Worm (Caenorhabditis elegans) whole organism, L3 larva: ENCODE measurements around the gene F14F7.5.

Experiments used
- R02D3.7 ChIP-seq: fragments of 150-350 bp; optimal IDR thresholded peaks from 2 replicates; lab custom pipeline; 2014; ENCODE audit warnings: missing biosample characterization, missing genetic modification characterization
- ZK546.5 ChIP-seq: sonication (generic microtip); optimal IDR thresholded peaks from 2 replicates; lab custom pipeline; 2017; ENCODE audit warnings: missing biosample characterization, missing genetic modification characterization
- aly-2 ChIP-seq: fragments of 150-350 bp; optimal IDR thresholded peaks from 2 replicates; lab custom pipeline; 2014; ENCODE audit warnings: missing biosample characterization, missing genetic modification characterization
- ama-1 ChIP-seq: fragments of 150-350 bp; optimal IDR thresholded peaks from 2 replicates; lab custom pipeline; 2018
- ceh-16 ChIP-seq: sonication (generic microtip); optimal IDR thresholded peaks from 2 replicates; lab custom pipeline; 2017; ENCODE audit warnings: missing biosample characterization, missing genetic modification characterization
- ceh-28 ChIP-seq: fragments of 150-350 bp; optimal IDR thresholded peaks from 2 replicates; lab custom pipeline; 2014; ENCODE audit warnings: missing biosample characterization, missing genetic modification reagents, missing genetic modification characterization
- ceh-82 ChIP-seq: fragments of 150-350 bp; optimal IDR thresholded peaks from 2 replicates; lab custom pipeline; 2014; ENCODE audit warnings: missing biosample characterization, missing genetic modification characterization
- ceh-9 ChIP-seq: sonication (generic microtip); optimal IDR thresholded peaks from 2 replicates; lab custom pipeline; 2018; ENCODE audit warnings: missing biosample characterization, missing genetic modification characterization
- daf-12 ChIP-seq: fragments of 150-350 bp; optimal IDR thresholded peaks from 2 replicates; lab custom pipeline; 2014; ENCODE audit warnings: missing biosample characterization, missing genetic modification reagents, missing genetic modification characterization
- egl-27 ChIP-seq: sonication (generic microtip); optimal IDR thresholded peaks from 4 replicates; lab custom pipeline; 2017; ENCODE audit warnings: missing biosample characterization, missing genetic modification reagents, missing genetic modification characterization
- egl-5 ChIP-seq: fragments of 150-350 bp; optimal IDR thresholded peaks from 2 replicates; lab custom pipeline; 2017; ENCODE audit warnings: missing biosample characterization, missing genetic modification reagents, missing genetic modification characterization, inconsistent platforms
- elt-1 ChIP-seq: fragments of 150-350 bp; optimal IDR thresholded peaks from 2 replicates; lab custom pipeline; 2014; ENCODE audit warnings: missing biosample characterization, missing genetic modification characterization
- elt-2 ChIP-seq: sonication (generic microtip); optimal IDR thresholded peaks from 2 replicates; lab custom pipeline; 2016; ENCODE audit warnings: missing genetic modification reagents, mild to moderate bottlenecking, missing genetic modification characterization, missing compliant biosample characterization
- elt-3 ChIP-seq, 3 experiments: fragments of 150-350 bp in 1 of 3; sonication (generic microtip) in 2 of 3; optimal IDR thresholded peaks; 2 replicates in 2 of 3; 4 replicates in 1 of 3; lab custom pipeline; 2014 to 2017; ENCODE audit warnings: missing biosample characterization in 3 of 3, missing genetic modification characterization in 3 of 3
- eor-1 ChIP-seq, 2 experiments: fragments of 150-350 bp; optimal IDR thresholded peaks; 2 replicates each; lab custom pipeline; 2014 to 2018; ENCODE audit warnings: missing biosample characterization in 2 of 2, missing genetic modification characterization in 2 of 2
- fkh-10 ChIP-seq: sonication (generic microtip); optimal IDR thresholded peaks from 2 replicates; lab custom pipeline; 2017; ENCODE audit warnings: missing biosample characterization, missing genetic modification reagents, missing genetic modification characterization
- fkh-2 ChIP-seq: fragments of 150-350 bp; optimal IDR thresholded peaks from 2 replicates; lab custom pipeline; 2014; ENCODE audit warnings: missing biosample characterization, missing genetic modification reagents, missing genetic modification characterization
- fos-1 ChIP-seq: fragments of 150-350 bp; optimal IDR thresholded peaks from 2 replicates; lab custom pipeline; 2014; ENCODE audit warnings: missing biosample characterization, missing genetic modification characterization
- hmg-11 ChIP-seq: sonication (generic microtip); optimal IDR thresholded peaks from 2 replicates; lab custom pipeline; 2016; ENCODE audit warnings: missing genetic modification characterization, missing compliant biosample characterization
- jun-1 ChIP-seq: fragments of 150-350 bp; optimal IDR thresholded peaks from 2 replicates; lab custom pipeline; 2014; ENCODE audit warnings: missing biosample characterization, missing genetic modification reagents, missing genetic modification characterization
- lin-15B ChIP-seq: fragments of 150-350 bp; optimal IDR thresholded peaks from 2 replicates; lab custom pipeline; 2014; ENCODE audit warnings: missing biosample characterization, missing genetic modification characterization
- lin-39 ChIP-seq: fragments of 150-350 bp; optimal IDR thresholded peaks from 2 replicates; lab custom pipeline; 2018; ENCODE audit warnings: missing biosample characterization, missing genetic modification reagents, missing genetic modification characterization
- lsy-12 ChIP-seq: sonication (generic microtip); optimal IDR thresholded peaks from 2 replicates; lab custom pipeline; 2016; ENCODE audit warnings: mild to moderate bottlenecking, missing genetic modification characterization, missing compliant biosample characterization
- mdl-1 ChIP-seq: fragments of 150-350 bp; optimal IDR thresholded peaks from 2 replicates; lab custom pipeline; 2014; ENCODE audit warnings: missing biosample characterization, missing genetic modification characterization
- mml-1 ChIP-seq: fragments of 150-350 bp; sonication (generic microtip); optimal IDR thresholded peaks from 3 replicates; lab custom pipeline; 2014; ENCODE audit warnings: missing biosample characterization, missing genetic modification characterization
- nfya-1 ChIP-seq: sonication (generic microtip); optimal IDR thresholded peaks from 2 replicates; lab custom pipeline; 2017; ENCODE audit warnings: missing genetic modification characterization, mild to moderate bottlenecking, missing compliant biosample characterization, antibody characterized with exemption, moderate library complexity; ENCODE audit not compliant: insufficient read depth
- nhr-11 ChIP-seq: fragments of 150-350 bp; optimal IDR thresholded peaks from 2 replicates; lab custom pipeline; 2014; ENCODE audit warnings: missing biosample characterization, missing genetic modification characterization
- nhr-12 ChIP-seq: fragments of 150-350 bp; optimal IDR thresholded peaks from 2 replicates; lab custom pipeline; 2014; ENCODE audit warnings: missing biosample characterization, missing genetic modification characterization
- nhr-23 ChIP-seq: fragments of 150-350 bp; optimal IDR thresholded peaks from 2 replicates; lab custom pipeline; 2014; ENCODE audit warnings: missing biosample characterization, missing genetic modification reagents, missing genetic modification characterization
- nhr-237 ChIP-seq: fragments of 150-350 bp; optimal IDR thresholded peaks from 2 replicates; lab custom pipeline; 2014; ENCODE audit warnings: missing biosample characterization, missing genetic modification characterization
- nhr-25 ChIP-seq: sonication (generic microtip); optimal IDR thresholded peaks from 2 replicates; lab custom pipeline; 2017; ENCODE audit warnings: missing biosample characterization, missing genetic modification characterization
- nhr-28 ChIP-seq: fragments of 150-350 bp; optimal IDR thresholded peaks from 2 replicates; lab custom pipeline; 2014; ENCODE audit warnings: missing biosample characterization, missing genetic modification characterization
- nhr-43 ChIP-seq: sonication (generic microtip); optimal IDR thresholded peaks from 2 replicates; lab custom pipeline; 2016; ENCODE audit warnings: mild to moderate bottlenecking, missing genetic modification characterization, missing compliant biosample characterization; ENCODE audit not compliant: poor library complexity, severe bottlenecking
- nhr-67 ChIP-seq: fragments of 150-350 bp; optimal IDR thresholded peaks from 2 replicates; lab custom pipeline; 2014; ENCODE audit warnings: missing biosample characterization, missing genetic modification characterization
- nhr-76 ChIP-seq: fragments of 150-350 bp; sonication (generic microtip); optimal IDR thresholded peaks from 5 replicates; lab custom pipeline; 2014; ENCODE audit warnings: missing biosample characterization, missing genetic modification characterization
- nhr-77 ChIP-seq: fragments of 150-350 bp; optimal IDR thresholded peaks from 2 replicates; lab custom pipeline; 2014; ENCODE audit warnings: missing biosample characterization, missing genetic modification characterization
- pha-4 ChIP-seq: fragments of 150-350 bp; optimal IDR thresholded peaks from 2 replicates; lab custom pipeline; 2014; ENCODE audit warnings: missing biosample characterization, missing genetic modification reagents, missing genetic modification characterization
- pqm-1 ChIP-seq: fragments of 150-350 bp; optimal IDR thresholded peaks from 2 replicates; lab custom pipeline; 2017; ENCODE audit warnings: missing biosample characterization, missing genetic modification characterization, inconsistent platforms
- sea-2 ChIP-seq: fragments of 150-350 bp; sonication (generic microtip); optimal IDR thresholded peaks from 4 replicates; lab custom pipeline; 2014; ENCODE audit warnings: missing biosample characterization, missing genetic modification reagents, missing genetic modification characterization
- skn-1 ChIP-seq: fragments of 150-350 bp; optimal IDR thresholded peaks from 2 replicates; lab custom pipeline; 2014; ENCODE audit warnings: missing biosample characterization, missing genetic modification characterization
- snpc-4 ChIP-seq: fragments of 150-350 bp; optimal IDR thresholded peaks from 2 replicates; lab custom pipeline; 2014; ENCODE audit warnings: missing biosample characterization, missing genetic modification characterization
- tbx-2 ChIP-seq: sonication (generic microtip); optimal IDR thresholded peaks from 2 replicates; lab custom pipeline; 2016; ENCODE audit warnings: mild to moderate bottlenecking, missing genetic modification characterization, missing compliant biosample characterization
- unc-39 ChIP-seq: sonication (generic microtip); optimal IDR thresholded peaks from 4 replicates; lab custom pipeline; 2017; ENCODE audit warnings: missing biosample characterization, missing genetic modification characterization
- unc-62 ChIP-seq: fragments of 150-350 bp; sonication (generic microtip); optimal IDR thresholded peaks from 4 replicates; lab custom pipeline; 2014; ENCODE audit warnings: missing biosample characterization, missing genetic modification reagents, missing genetic modification characterization
- zag-1 ChIP-seq: fragments of 150-350 bp; optimal IDR thresholded peaks from 2 replicates; lab custom pipeline; 2014; ENCODE audit warnings: missing biosample characterization, missing genetic modification characterization
- ztf-11 ChIP-seq: fragments of 150-350 bp; optimal IDR thresholded peaks from 2 replicates; lab custom pipeline; 2014; ENCODE audit warnings: missing biosample characterization, missing genetic modification characterization
- ztf-4 ChIP-seq: fragments of 150-350 bp; optimal IDR thresholded peaks from 2 replicates; lab custom pipeline; 2014; ENCODE audit warnings: missing biosample characterization, missing genetic modification characterization

Gene F14F7.5

DNA sequence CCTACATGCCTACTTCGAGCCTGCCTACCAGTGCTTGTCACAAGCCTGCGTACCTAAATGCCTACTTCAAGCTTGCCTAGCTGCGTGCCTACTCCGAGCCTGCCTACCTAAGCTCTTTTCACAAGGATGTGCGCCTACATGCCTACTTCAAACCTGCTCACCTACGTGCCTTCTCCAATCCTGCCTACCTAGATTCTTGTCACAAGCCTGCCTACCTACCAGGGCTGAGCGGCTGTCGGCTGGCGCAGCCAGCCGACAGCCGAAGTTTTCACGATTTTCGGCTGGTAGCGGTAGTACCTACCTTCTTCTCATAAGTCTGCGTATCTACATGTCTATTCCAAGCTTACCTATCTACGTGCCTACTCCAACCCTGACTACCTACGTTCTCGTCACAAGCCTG is 29.9 kb downstream of the F14F7.5 start:
- no peak for TF ChIP-seq lsy-12 (tag; lab: Kevin White, UChicago)
- TF ChIP-seq unc-62: no peak
- TF ChIP-seq ceh-16: no peak
- no peak for TF ChIP-seq pqm-1 (tag; lab: Kevin White, UChicago)
- no peak for TF ChIP-seq zag-1
- no peak for TF ChIP-seq hmg-11 (tag; lab: Kevin White, UChicago)
- TF ChIP-seq skn-1 (tag; lab: Kevin White, UChicago): no peak

DNA sequence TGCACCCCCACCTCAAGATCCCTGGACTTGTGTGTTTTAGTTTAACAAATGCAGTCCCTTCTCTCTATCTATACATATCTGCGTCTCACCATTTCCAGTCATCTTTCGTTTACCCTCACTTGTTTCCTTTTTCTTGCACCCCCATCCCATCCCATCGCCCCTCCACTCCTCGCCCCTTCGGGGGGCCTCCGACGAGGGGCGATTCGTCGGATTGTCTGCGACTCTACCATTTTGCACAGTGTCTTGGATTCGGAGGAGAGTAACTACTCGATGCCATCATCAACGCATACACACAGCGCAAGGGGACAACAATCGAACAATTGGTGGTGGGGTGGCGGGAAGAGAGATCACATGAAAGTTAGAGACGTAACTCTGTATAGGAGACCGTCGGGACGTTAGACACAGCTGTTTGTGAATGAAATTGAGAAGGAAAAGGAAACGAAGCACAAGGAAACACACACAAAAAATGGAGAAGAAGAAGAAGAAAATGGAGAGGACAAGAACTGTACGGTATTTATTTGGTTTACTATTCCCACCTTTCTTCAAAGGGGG is 30.7 kb downstream of the F14F7.5 start:
- TF ChIP-seq nhr-43 (tag; lab: Kevin White, UChicago) (peak; percentile 49), sea-2 (peak; percentile 6), ceh-82 (peak; percentile 55), nhr-237 (no peak), snpc-4 (tag; lab: Kevin White, UChicago) (peak; percentile 65), unc-39 (tag; lab: Kevin White, UChicago) (peak; percentile 49), mdl-1 (tag; lab: Kevin White, UChicago) (peak; percentile 61), ztf-11 (tag; lab: Kevin White, UChicago) (no peak), zag-1 (peak; percentile 38), tbx-2 (tag; lab: Kevin White, UChicago) (peak; percentile 83), ceh-9 (tag; lab: Kevin White, UChicago) (no peak), daf-12 (tag; lab: Kevin White, UChicago) (no peak), nhr-28 (tag; lab: Kevin White, UChicago) (no peak), eor-1 (tag; optimal IDR thresholded peaks at IDR 0.05; lab: Kevin White, UChicago) (peak; percentile 60 to 64), ama-1 (lab: Kevin White, UChicago) (peak; percentile 64), elt-1 (tag; lab: Kevin White, UChicago) (peak; percentile 84), egl-27 (tag; lab: Kevin White, UChicago) (peak; percentile 89), R02D3.7 (tag; lab: Kevin White, UChicago) (peak; percentile 80), mml-1 (tag; lab: Kevin White, UChicago) (no peak), fkh-2 (tag; lab: Kevin White, UChicago) (peak; percentile 85), fkh-10 (peak; percentile 98), nhr-23 (tag; lab: Kevin White, UChicago) (peak; percentile 83), lsy-12 (tag; lab: Kevin White, UChicago) (peak; percentile 82), skn-1 (tag; lab: Kevin White, UChicago) (peak; percentile 78), nfya-1 (tag; lab: Kevin White, UChicago) (peak; percentile 97), elt-3 (tag; optimal IDR thresholded peaks at IDR 0.05; lab: Kevin White, UChicago) (no peak), ztf-4 (peak; percentile 75), jun-1 (peak; percentile 94), nhr-11 (tag; lab: Kevin White, UChicago) (peak; percentile 77), elt-2 (tag; lab: Kevin White, UChicago) (peak; percentile 56), nhr-67 (tag; lab: Kevin White, UChicago) (no peak), egl-5 (tag; lab: Kevin White, UChicago) (peak; percentile 97), ceh-28 (tag; lab: Kevin White, UChicago) (peak; percentile 84), ceh-16 (no peak), nhr-25 (tag; lab: Kevin White, UChicago) (peak; percentile 90), hmg-11 (tag; lab: Kevin White, UChicago) (peak; percentile 99), nhr-76 (no peak), nhr-77 (tag; lab: Kevin White, UChicago) (peak; percentile 19), fos-1 (peak; percentile 37), unc-62 (peak; percentile 87), lin-15B (peak; percentile 66), lin-39 (tag; lab: Kevin White, UChicago) (peak; percentile 97), pqm-1 (tag; lab: Kevin White, UChicago) (peak; percentile 41), pha-4 (tag; lab: Kevin White, UChicago) (peak; percentile 97), nhr-12 (tag; lab: Kevin White, UChicago) (no peak), aly-2 (tag; lab: Kevin White, UChicago) (peak; percentile 35), ZK546.5 (tag; lab: Kevin White, UChicago) (no peak)
